Fruit fly (Drosophila melanogaster) whole organism, embryonic: ENCODE results near the gene CG42784.

ENCODE experiments used
- CG10654 ChIP-seq: fragments of 200-800 bp; sonication (Bioruptor generic); optimal IDR thresholded peaks from 2 replicates; lab custom pipeline; 2016; ENCODE audit warnings: missing biosample characterization, missing genetic modification characterization
- CG12659 ChIP-seq: fragments of 200-800 bp; sonication (Bioruptor generic); optimal IDR thresholded peaks from 3 replicates; lab custom pipeline; 2017; ENCODE audit warnings: mild to moderate bottlenecking, missing biosample characterization, missing genetic modification reagents, missing genetic modification characterization
- CG12769 ChIP-seq: fragments of 200-800 bp; sonication (Bioruptor generic); optimal IDR thresholded peaks from 2 replicates; lab custom pipeline; 2019; ENCODE audit warnings: missing biosample characterization, mild to moderate bottlenecking, missing genetic modification characterization, moderate library complexity
- CG13287 ChIP-seq: fragments of 200-800 bp; sonication (Bioruptor generic); IDR thresholded peaks from 2 replicates; pipeline ENCODE4 v1.3.6; 2022; ENCODE audit warnings: missing biosample characterization, missing genetic modification characterization; ENCODE audit not compliant: partially characterized antibody
- CG13296 ChIP-seq: fragments of 200-800 bp; sonication (Bioruptor generic); optimal IDR thresholded peaks from 3 replicates; lab custom pipeline; 2018; ENCODE audit warnings: missing biosample characterization, mild to moderate bottlenecking, missing genetic modification characterization
- CG15601 ChIP-seq: fragments of 200-800 bp; sonication (Bioruptor generic); optimal IDR thresholded peaks from 3 replicates; lab custom pipeline; 2019; ENCODE audit warnings: missing biosample characterization, mild to moderate bottlenecking, missing genetic modification characterization, moderate library complexity
- CG17829 ChIP-seq: fragments of 200-800 bp; optimal IDR thresholded peaks from 2 replicates; lab custom pipeline; 2019; ENCODE audit warnings: missing biosample characterization, mild to moderate bottlenecking, missing genetic modification characterization, moderate library complexity
- CG18764 ChIP-seq: fragments of 200-800 bp; sonication (Bioruptor generic); optimal IDR thresholded peaks from 3 replicates; lab custom pipeline; 2016; ENCODE audit warnings: missing biosample characterization, missing genetic modification characterization
- CG3065 ChIP-seq: fragments of 200-800 bp; sonication (Bioruptor generic); optimal IDR thresholded peaks from 2 replicates; lab custom pipeline; 2016; ENCODE audit warnings: missing biosample characterization, missing genetic modification characterization
- CG7963 ChIP-seq: fragments of 200-800 bp; sonication (Bioruptor generic); IDR thresholded peaks from 3 replicates; pipeline ENCODE4 v1.3.6; 2022; ENCODE audit warnings: missing biosample characterization, missing genetic modification characterization; ENCODE audit not compliant: partially characterized antibody
- Dek ChIP-seq: fragments of 200-800 bp; sonication (Bioruptor generic); optimal IDR thresholded peaks from 3 replicates; lab custom pipeline; 2019; ENCODE audit warnings: missing biosample characterization, mild to moderate bottlenecking, missing genetic modification characterization, moderate library complexity
- H15 ChIP-seq: fragments of 200-800 bp; sonication (Bioruptor generic); IDR thresholded peaks from 3 replicates; pipeline ENCODE4 v1.3.6; 2022; ENCODE audit warnings: missing biosample characterization, missing genetic modification characterization
- HLH4C ChIP-seq: fragments of 200-800 bp; sonication (Bioruptor generic); IDR thresholded peaks from 3 replicates; pipeline ENCODE4 v1.3.6; 2022; ENCODE audit warnings: missing biosample characterization, missing genetic modification characterization; ENCODE audit not compliant: partially characterized antibody
- Hand ChIP-seq: fragments of 200-800 bp; sonication (Bioruptor generic); optimal IDR thresholded peaks from 2 replicates; lab custom pipeline; 2017; ENCODE audit warnings: mild to moderate bottlenecking, missing biosample characterization, missing genetic modification reagents, missing genetic modification characterization
- Lhr ChIP-seq: fragments of 200-800 bp; sonication (Bioruptor generic); optimal IDR thresholded peaks from 3 replicates; lab custom pipeline; 2017; ENCODE audit warnings: mild to moderate bottlenecking, missing biosample characterization, missing genetic modification reagents, missing genetic modification characterization
- Max ChIP-seq: fragments of 200-800 bp; sonication (Bioruptor generic); optimal IDR thresholded peaks from 2 replicates; lab custom pipeline; 2016; ENCODE audit warnings: missing biosample characterization, mild to moderate bottlenecking, missing genetic modification characterization
- Mes4 ChIP-seq: fragments of 200-800 bp; sonication (Bioruptor generic); optimal IDR thresholded peaks from 2 replicates; lab custom pipeline; 2016; ENCODE audit warnings: missing biosample characterization, missing genetic modification characterization
- Mrtf ChIP-seq: fragments of 200-800 bp; sonication (Bioruptor generic); IDR thresholded peaks from 3 replicates; pipeline ENCODE4 v1.3.6; 2022; ENCODE audit warnings: missing biosample characterization, missing genetic modification characterization
- NC2α ChIP-seq: fragments of 200-800 bp; sonication (Bioruptor generic); optimal IDR thresholded peaks from 2 replicates; lab custom pipeline; 2016; ENCODE audit warnings: missing biosample characterization, missing genetic modification characterization
- Nf-YC ChIP-seq: fragments of 200-800 bp; optimal IDR thresholded peaks from 3 replicates; lab custom pipeline; 2019; ENCODE audit warnings: missing biosample characterization, mild to moderate bottlenecking, missing genetic modification characterization, moderate library complexity
- NfI ChIP-seq: fragments of 200-800 bp; sonication (Bioruptor generic); optimal IDR thresholded peaks from 3 replicates; lab custom pipeline; 2018; ENCODE audit warnings: missing biosample characterization, mild to moderate bottlenecking, missing genetic modification characterization, moderate library complexity
- Poxn ChIP-seq: fragments of 200-800 bp; sonication (Bioruptor generic); IDR thresholded peaks from 2 replicates; pipeline ENCODE4 v1.3.6; 2022; ENCODE audit warnings: missing biosample characterization, missing genetic modification characterization
- Sry-δ ChIP-seq: fragments of 200-800 bp; sonication (Bioruptor generic); optimal IDR thresholded peaks from 2 replicates; lab custom pipeline; 2016; ENCODE audit warnings: missing biosample characterization, missing genetic modification characterization
- TFAM ChIP-seq: fragments of 200-800 bp; sonication (Bioruptor generic); optimal IDR thresholded peaks from 2 replicates; lab custom pipeline; 2017; ENCODE audit warnings: missing biosample characterization, missing genetic modification characterization, inconsistent platforms
- YL-1 ChIP-seq: fragments of 200-800 bp; sonication (Bioruptor generic); optimal IDR thresholded peaks from 3 replicates; lab custom pipeline; 2017; ENCODE audit warnings: missing biosample characterization, mild to moderate bottlenecking, missing genetic modification characterization
- ase ChIP-seq: fragments of 200-800 bp; sonication (Bioruptor generic); IDR thresholded peaks from 3 replicates; pipeline ENCODE4 v1.3.6; 2022; ENCODE audit warnings: missing biosample characterization, missing genetic modification characterization
- bsh ChIP-seq, 2 experiments: fragments of 200-800 bp; sonication (Bioruptor generic); optimal IDR thresholded peaks; 2 replicates each; lab custom pipeline; 2017 to 2018; ENCODE audit warnings: mild to moderate bottlenecking in 2 of 2, missing biosample characterization in 2 of 2, missing genetic modification characterization in 2 of 2, moderate library complexity in 1 of 2
- cas ChIP-seq: fragments of 200-800 bp; sonication (Bioruptor generic); IDR thresholded peaks from 2 replicates; pipeline ENCODE4 v1.3.6; 2022; ENCODE audit warnings: missing biosample characterization, missing genetic modification characterization
- chm ChIP-seq: fragments of 200-800 bp; sonication (Bioruptor generic); IDR thresholded peaks from 2 replicates; pipeline ENCODE4 v1.3.6; 2022; ENCODE audit warnings: missing biosample characterization, missing genetic modification characterization
- danr ChIP-seq: fragments of 200-800 bp; sonication (Bioruptor generic); IDR thresholded peaks from 2 replicates; pipeline ENCODE4 v1.3.6; 2022; ENCODE audit warnings: missing biosample characterization, missing genetic modification characterization
- dmrt11E ChIP-seq: fragments of 200-800 bp; sonication (Bioruptor generic); optimal IDR thresholded peaks from 3 replicates; lab custom pipeline; 2018; ENCODE audit warnings: missing biosample characterization, mild to moderate bottlenecking, missing genetic modification characterization, moderate library complexity
- emc ChIP-seq: fragments of 200-800 bp; sonication (Bioruptor generic); optimal IDR thresholded peaks from 2 replicates; lab custom pipeline; 2016; ENCODE audit warnings: missing biosample characterization, missing genetic modification characterization
- fd3F ChIP-seq: fragments of 200-800 bp; sonication (Bioruptor generic); optimal IDR thresholded peaks from 2 replicates; lab custom pipeline; 2018; ENCODE audit warnings: missing biosample characterization, mild to moderate bottlenecking, missing genetic modification characterization, moderate library complexity
- insv ChIP-seq, 2 experiments: fragments of 200-800 bp; sonication (Bioruptor generic); optimal IDR thresholded peaks; 3 replicates each; lab custom pipeline; 2016 to 2018; ENCODE audit warnings: missing biosample characterization in 2 of 2, missing genetic modification characterization in 2 of 2
- lola ChIP-seq, 3 experiments: fragments of >200 bp in 2 of 3; fragments of 200-800 bp in 1 of 3; sonication (Bioruptor generic) in 1 of 3; optimal IDR thresholded peaks; 2 replicates each; lab custom pipeline; 2017 to 2019; ENCODE audit warnings: missing biosample characterization in 3 of 3, missing genetic modification characterization in 3 of 3, mild to moderate bottlenecking in 1 of 3, moderate library complexity in 1 of 3
- lov ChIP-seq, 2 experiments: fragments of 200-800 bp in 1 of 2; fragments of >200 bp in 1 of 2; sonication (Bioruptor generic) in 1 of 2; IDR thresholded peaks in 1 of 2; optimal IDR thresholded peaks in 1 of 2; 2 replicates in 1 of 2; 3 replicates in 1 of 2; pipeline versions ENCODE4 v1.3.6 to Lab custom; 2017 to 2022; ENCODE audit warnings: missing biosample characterization in 1 of 2, missing genetic modification characterization in 1 of 2
- nmo ChIP-seq: fragments of 200-800 bp; sonication (Bioruptor generic); optimal IDR thresholded peaks from 2 replicates; lab custom pipeline; 2018; ENCODE audit warnings: missing biosample characterization, mild to moderate bottlenecking, missing genetic modification characterization, moderate library complexity
- onecut ChIP-seq: fragments of 200-800 bp; sonication (Bioruptor generic); IDR thresholded peaks from 2 replicates; pipeline ENCODE4 v1.3.6; 2022; ENCODE audit warnings: missing biosample characterization, missing genetic modification characterization
- pfk ChIP-seq: fragments of 200-800 bp; sonication (Bioruptor generic); optimal IDR thresholded peaks from 2 replicates; lab custom pipeline; 2018; ENCODE audit warnings: missing biosample characterization, mild to moderate bottlenecking, missing genetic modification characterization, moderate library complexity
- prd ChIP-seq, 3 experiments: fragments of >200 bp in 2 of 3; fragments of 200-800 bp in 1 of 3; sonication (Bioruptor generic) in 1 of 3; optimal IDR thresholded peaks in 2 of 3; IDR thresholded peaks in 1 of 3; 2 replicates in 2 of 3; 3 replicates in 1 of 3; pipeline versions ENCODE4 v1.3.6 to Lab custom; 2017 to 2022; ENCODE audit warnings: missing biosample characterization in 1 of 3, missing genetic modification characterization in 1 of 3
- stwl ChIP-seq: fragments of 200-800 bp; sonication (Bioruptor generic); optimal IDR thresholded peaks from 3 replicates; lab custom pipeline; 2018; ENCODE audit warnings: missing biosample characterization, mild to moderate bottlenecking, missing genetic modification characterization, moderate library complexity
- tgo ChIP-seq: fragments of 200-800 bp; sonication (Bioruptor generic); IDR thresholded peaks from 3 replicates; pipeline ENCODE4 v1.3.6; 2022; ENCODE audit warnings: missing biosample characterization, missing genetic modification characterization
- tll ChIP-seq, 2 experiments: fragments of 200-800 bp in 1 of 2; fragments of >200 bp in 1 of 2; sonication (Bioruptor generic) in 1 of 2; optimal IDR thresholded peaks; 2 replicates each; lab custom pipeline; 2017 to 2019; ENCODE audit warnings: missing biosample characterization in 2 of 2, missing genetic modification characterization in 2 of 2, mild to moderate bottlenecking in 1 of 2, moderate library complexity in 1 of 2
- tx ChIP-seq: fragments of 200-800 bp; sonication (Bioruptor generic); optimal IDR thresholded peaks from 2 replicates; lab custom pipeline; 2016; ENCODE audit warnings: missing biosample characterization, missing genetic modification characterization

CG42784 gene

dm6 chr2L:13373435-13374242 lies 41.6 kb upstream of the CG42784 start, which contains the start of the genes Bdp1 and CG6565 (continued):
- TF ChIP-seq lola (GFP tag; optimal IDR thresholded peaks at IDR 0.05; lab: Kevin White, UChicago) (peak in 1 of 3 experiments; percentile 97), CG12659 (GFP tag; lab: Kevin White, UChicago) (peak; percentile 98), insv (GFP tag; optimal IDR thresholded peaks at IDR 0.05; lab: Kevin White, UChicago) (peak; percentile 60 to 75), cas (peak; percentile 89), HLH4C (GFP tag; lab: Robert Waterston, UW) (no peak), CG13296 (GFP tag; lab: Kevin White, UChicago) (peak; percentile 95), bsh (GFP tag; optimal IDR thresholded peaks at IDR 0.05; lab: Kevin White, UChicago) (peak; percentile 83 to 95), NfI (GFP tag; lab: Kevin White, UChicago) (peak; percentile 97), pfk (peak; percentile 44), YL-1 (GFP tag; lab: Kevin White, UChicago) (peak; percentile 94), tx (GFP tag; lab: Kevin White, UChicago) (peak; percentile 99), tll (GFP tag; optimal IDR thresholded peaks at IDR 0.05; lab: Kevin White, UChicago) (peak; percentile 54 to 94), H15 (GFP tag; lab: Robert Waterston, UW) (peak; percentile 93), CG15601 (peak; percentile 93), emc (GFP tag; lab: Kevin White, UChicago) (peak; percentile 93), Mes4 (peak; percentile 97), CG7963 (GFP tag; lab: Robert Waterston, UW) (no peak), CG18764 (GFP tag; lab: Kevin White, UChicago) (peak; percentile 96), dmrt11E (tag; lab: Kevin White, UChicago) (peak; percentile 98), nmo (GFP tag; lab: Kevin White, UChicago) (peak; percentile 99), TFAM (GFP tag; lab: Kevin White, UChicago) (peak; percentile 75), Lhr (peak; percentile 93), prd (optimal IDR thresholded peaks at IDR 0.05; lab: Kevin White, UChicago) (no peak), prd (GFP tag; IDR thresholded peaks at IDR 0.05; lab: Robert Waterston, UW) (peak; percentile 98), CG3065 (GFP tag; lab: Kevin White, UChicago) (peak; percentile 96), tgo (GFP tag; lab: Robert Waterston, UW) (peak; percentile 97), Dek (tag; lab: Kevin White, UChicago) (peak; percentile 96), Nf-YC (tag; lab: Kevin White, UChicago) (peak; percentile 84), ase (GFP tag; lab: Robert Waterston, UW) (peak; percentile 94), CG17829 (tag; lab: Kevin White, UChicago) (peak; percentile 91), Mrtf (peak; percentile 92), chm (peak; percentile 91), CG10654 (GFP tag; lab: Kevin White, UChicago) (peak; percentile 98), onecut (GFP tag; lab: Robert Waterston, UW) (peak; percentile 78), Sry-δ (GFP tag; lab: Kevin White, UChicago) (peak; percentile 85), fd3F (GFP tag; lab: Kevin White, UChicago) (peak; percentile 95), CG12769 (tag; lab: Kevin White, UChicago) (no peak), Poxn (GFP tag; lab: Robert Waterston, UW) (peak; percentile 94), Hand (GFP tag; lab: Kevin White, UChicago) (peak; percentile 80), CG13287 (peak; percentile 44; the same call in 1 of the 2 replicates), stwl (tag; lab: Kevin White, UChicago) (peak; percentile 86), NC2α (peak; percentile 95), Max (GFP tag; lab: Kevin White, UChicago) (peak; percentile 99), lov (optimal IDR thresholded peaks at IDR 0.05; lab: Kevin White, UChicago) (no peak), lov (GFP tag; IDR thresholded peaks at IDR 0.05; lab: Robert Waterston, UW) (peak; percentile 85; the same call in 2 of the 3 replicates), danr (GFP tag; lab: Robert Waterston, UW) (peak; percentile 97)
